Worm (Caenorhabditis elegans) whole organism, L1 larva: ENCODE data around the gene B0454.8.

Source experiments
- C34B4.2 ChIP-seq: sonication (generic microtip); optimal IDR thresholded peaks from 2 replicates; lab custom pipeline; 2017; ENCODE audit warnings: mild to moderate bottlenecking, missing genetic modification characterization, missing compliant biosample characterization
- Y116A8C.19 ChIP-seq: sonication (generic microtip); optimal IDR thresholded peaks from 2 replicates; lab custom pipeline; 2016; ENCODE audit warnings: missing compliant biosample characterization, missing genetic modification characterization, borderline replicate concordance
- ama-1 ChIP-seq: fragments of 150-350 bp; optimal IDR thresholded peaks from 2 replicates; lab custom pipeline; 2014
- blmp-1 ChIP-seq: fragments of 150-350 bp; optimal IDR thresholded peaks from 2 replicates; lab custom pipeline; 2014; ENCODE audit warnings: missing biosample characterization, missing genetic modification characterization
- ceh-63 ChIP-seq: fragments of 200-800 bp; sonication (Bioruptor generic); optimal IDR thresholded peaks from 2 replicates; lab custom pipeline; 2018; ENCODE audit warnings: mild to moderate bottlenecking, missing genetic modification characterization, missing compliant biosample characterization
- ceh-8 ChIP-seq: fragments of 200-800 bp; sonication (Bioruptor generic); optimal IDR thresholded peaks from 2 replicates; lab custom pipeline; 2018; ENCODE audit warnings: mild to moderate bottlenecking, missing genetic modification characterization, moderate library complexity, missing compliant biosample characterization
- ceh-90 ChIP-seq: sonication (generic microtip); optimal IDR thresholded peaks from 2 replicates; lab custom pipeline; 2016; ENCODE audit warnings: missing genetic modification characterization, missing compliant biosample characterization
- efl-1 ChIP-seq, 4 experiments: fragments of 150-350 bp; optimal IDR thresholded peaks in 3 of 4; peaks in 1 of 4; 1 replicate in 1 of 4; 2 replicates in 3 of 4; lab custom pipeline; 2014; ENCODE audit warnings: missing biosample characterization in 2 of 4, missing genetic modification characterization in 2 of 4, missing genetic modification reagents in 2 of 4
- egl-13 ChIP-seq: sonication (generic microtip); optimal IDR thresholded peaks from 2 replicates; lab custom pipeline; 2016; ENCODE audit warnings: missing genotype, missing genetic modification reagents, missing genetic modification characterization, missing compliant biosample characterization
- elt-2 ChIP-seq: sonication (generic microtip); optimal IDR thresholded peaks from 2 replicates; lab custom pipeline; 2016; ENCODE audit warnings: missing genetic modification characterization, mild to moderate bottlenecking, inconsistent platforms, missing compliant biosample characterization, missing genetic modification reagents
- elt-3 ChIP-seq, 6 experiments: fragments of 150-350 bp in 1 of 6; sonication (generic microtip); optimal IDR thresholded peaks; 2 replicates each; lab custom pipeline; 2017 to 2018; ENCODE audit warnings: missing biosample characterization in 6 of 6, missing genetic modification characterization in 6 of 6, inconsistent platforms in 1 of 6
- fkh-10 ChIP-seq: sonication (generic microtip); optimal IDR thresholded peaks from 2 replicates; lab custom pipeline; 2017; ENCODE audit warnings: missing biosample characterization, missing genetic modification reagents, missing genetic modification characterization
- fkh-4 ChIP-seq: sonication (generic microtip); optimal IDR thresholded peaks from 2 replicates; lab custom pipeline; 2016; ENCODE audit warnings: missing compliant biosample characterization, missing genetic modification characterization, borderline replicate concordance
- fos-1 ChIP-seq: fragments of 150-350 bp; optimal IDR thresholded peaks from 2 replicates; lab custom pipeline; 2014; ENCODE audit warnings: missing biosample characterization, missing genetic modification characterization
- isw-1 ChIP-seq: fragments of 200-800 bp; sonication (Bioruptor generic); IDR thresholded peaks from 2 replicates; pipeline ENCODE4 v1.3.6; 2022; ENCODE audit warnings: missing genetic modification characterization, missing compliant biosample characterization
- jun-1 ChIP-seq: fragments of 150-350 bp; optimal IDR thresholded peaks from 2 replicates; lab custom pipeline; 2014; ENCODE audit warnings: missing biosample characterization, missing genetic modification reagents, missing genetic modification characterization
- lin-13 ChIP-seq: fragments of 150-350 bp; optimal IDR thresholded peaks from 2 replicates; lab custom pipeline; 2014; ENCODE audit warnings: missing biosample characterization, missing genetic modification reagents, missing genetic modification characterization
- lin-14 ChIP-seq: fragments of 200-800 bp; sonication (Bioruptor generic); optimal IDR thresholded peaks from 2 replicates; lab custom pipeline; 2018; ENCODE audit warnings: mild to moderate bottlenecking, missing genetic modification characterization, moderate library complexity, missing compliant biosample characterization
- lin-35 ChIP-seq, 2 experiments: fragments of 150-350 bp; optimal IDR thresholded peaks; 2 replicates each; lab custom pipeline; 2014; ENCODE audit warnings: missing biosample characterization in 2 of 2, missing genetic modification characterization in 2 of 2, missing genetic modification reagents in 2 of 2
- lir-3 ChIP-seq: sonication (generic microtip); optimal IDR thresholded peaks from 2 replicates; lab custom pipeline; 2016; ENCODE audit warnings: mild to moderate bottlenecking, missing genetic modification characterization, moderate library complexity, missing compliant biosample characterization; ENCODE audit not compliant: poor library complexity
- mab-9 ChIP-seq: fragments of 200-800 bp; sonication (Bioruptor generic); IDR thresholded peaks from 2 replicates; pipeline ENCODE4 v1.3.6; 2022; ENCODE audit warnings: missing genetic modification reagents, missing genetic modification characterization, missing compliant biosample characterization
- mef-2 ChIP-seq: fragments of 150-350 bp; optimal IDR thresholded peaks from 2 replicates; lab custom pipeline; 2014; ENCODE audit warnings: missing biosample characterization, missing genetic modification characterization
- mep-1 ChIP-seq: fragments of 150-350 bp; optimal IDR thresholded peaks from 2 replicates; lab custom pipeline; 2014; ENCODE audit warnings: missing biosample characterization, missing genetic modification characterization
- nhr-19 ChIP-seq: fragments of 200-800 bp; sonication (Bioruptor generic); conservative IDR thresholded peaks from 2 replicates; pipeline ENCODE4 v1.3.6; 2022; ENCODE audit warnings: missing genetic modification characterization, missing compliant biosample characterization
- nhr-20 ChIP-seq: sonication (generic microtip); optimal IDR thresholded peaks from 2 replicates; lab custom pipeline; 2016; ENCODE audit warnings: mild to moderate bottlenecking, missing genetic modification characterization, missing compliant biosample characterization
- nhr-47 ChIP-seq: sonication (generic microtip); optimal IDR thresholded peaks from 2 replicates; lab custom pipeline; 2016; ENCODE audit warnings: mild to moderate bottlenecking, missing genetic modification characterization, moderate library complexity, missing compliant biosample characterization
- nhr-71 ChIP-seq: sonication (generic microtip); optimal IDR thresholded peaks from 2 replicates; lab custom pipeline; 2016; ENCODE audit warnings: mild to moderate bottlenecking, missing genetic modification characterization, moderate library complexity, missing compliant biosample characterization
- nhr-77 ChIP-seq: fragments of 150-350 bp; optimal IDR thresholded peaks from 2 replicates; lab custom pipeline; 2014; ENCODE audit warnings: missing biosample characterization, missing genetic modification characterization
- nhr-84 ChIP-seq: sonication (generic microtip); optimal IDR thresholded peaks from 2 replicates; lab custom pipeline; 2017; ENCODE audit warnings: missing biosample characterization, missing genetic modification characterization
- nhr-85 ChIP-seq: sonication (generic microtip); peaks from one replicate; lab custom pipeline; 2016; ENCODE audit warnings: missing genetic modification characterization, inconsistent platforms, missing compliant biosample characterization
- nhr-90 ChIP-seq: sonication (generic microtip); optimal IDR thresholded peaks from 2 replicates; lab custom pipeline; 2016; ENCODE audit warnings: mild to moderate bottlenecking, missing genetic modification characterization, missing compliant biosample characterization; ENCODE audit not compliant: poor library complexity
- pax-3 ChIP-seq: fragments of 200-800 bp; sonication (Bioruptor generic); optimal IDR thresholded peaks from 2 replicates; lab custom pipeline; 2018; ENCODE audit warnings: mild to moderate bottlenecking, missing genetic modification characterization, moderate library complexity, missing compliant biosample characterization
- pqm-1 ChIP-seq: sonication (generic microtip); optimal IDR thresholded peaks from 3 replicates; lab custom pipeline; 2017; ENCODE audit warnings: missing biosample characterization, missing genetic modification characterization
- rnt-1 ChIP-seq: sonication (generic microtip); optimal IDR thresholded peaks from 2 replicates; lab custom pipeline; 2016; ENCODE audit warnings: mild to moderate bottlenecking, missing genetic modification characterization, moderate library complexity, missing compliant biosample characterization
- snpc-4 ChIP-seq: fragments of 150-350 bp; optimal IDR thresholded peaks from 2 replicates; lab custom pipeline; 2014; ENCODE audit warnings: missing biosample characterization, missing genetic modification characterization
- snu-23 ChIP-seq: sonication (generic microtip); optimal IDR thresholded peaks from 2 replicates; lab custom pipeline; 2016; ENCODE audit warnings: missing genetic modification characterization, missing compliant biosample characterization
- sox-4 ChIP-seq: sonication (generic microtip); optimal IDR thresholded peaks from 2 replicates; lab custom pipeline; 2016; ENCODE audit warnings: missing genetic modification characterization, missing compliant biosample characterization
- tbx-2 ChIP-seq: sonication (generic microtip); optimal IDR thresholded peaks from 2 replicates; lab custom pipeline; 2016; ENCODE audit warnings: missing genetic modification characterization, missing compliant biosample characterization
- unc-86 ChIP-seq: sonication (generic microtip); optimal IDR thresholded peaks from 2 replicates; lab custom pipeline; 2016; ENCODE audit warnings: missing genetic modification characterization, missing compliant biosample characterization
- unc-98 ChIP-seq: fragments of 200-800 bp; sonication (Bioruptor generic); IDR thresholded peaks from 2 replicates; pipeline ENCODE4 v1.3.6; 2022; ENCODE audit warnings: missing genetic modification characterization, missing compliant biosample characterization
- vab-15 ChIP-seq: sonication (generic microtip); optimal IDR thresholded peaks from 2 replicates; lab custom pipeline; 2017; ENCODE audit warnings: missing genotype, mild to moderate bottlenecking, missing genetic modification characterization, missing compliant biosample characterization
- xbp-1 ChIP-seq: sonication (generic microtip); optimal IDR thresholded peaks from 2 replicates; lab custom pipeline; 2016; ENCODE audit warnings: missing genetic modification characterization, missing compliant biosample characterization
- ztf-11 ChIP-seq, 2 experiments: sonication (generic microtip); optimal IDR thresholded peaks; 2 replicates each; lab custom pipeline; 2016 to 2017; ENCODE audit warnings: missing genetic modification characterization in 2 of 2, missing biosample characterization in 1 of 2, missing compliant biosample characterization in 1 of 2

B0454.8 gene

DNA sequence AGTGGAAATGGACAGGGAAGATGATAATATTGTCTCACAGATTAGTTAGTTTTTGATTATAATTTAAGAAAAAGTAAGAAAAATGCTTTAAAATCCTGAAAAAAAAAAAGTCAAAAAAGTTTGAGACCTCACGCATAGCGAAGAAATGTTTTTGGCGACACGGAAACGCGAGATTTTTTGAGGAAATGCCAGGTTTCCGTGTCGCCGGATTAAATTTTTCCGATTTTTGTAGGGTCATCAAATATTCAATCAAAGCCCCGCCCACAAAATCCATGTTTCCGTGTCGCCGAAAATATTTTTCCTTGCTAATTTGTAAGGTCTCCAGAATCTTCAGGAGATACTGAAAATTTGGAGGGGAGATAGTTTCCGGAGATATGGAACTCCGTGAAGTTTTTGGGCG lies 51.0 kb downstream of the B0454.8 start:
- TF ChIP-seq nhr-20 (tag; lab: Kevin White, UChicago): no peak
- TF ChIP-seq mep-1: no peak
- TF ChIP-seq xbp-1 (tag; lab: Kevin White, UChicago): no peak
- no peak for TF ChIP-seq efl-1 (optimal IDR thresholded peaks at IDR 0.05; lab: Kevin White, UChicago)
- peak in 1 of 2 experiments; percentile 72 for TF ChIP-seq efl-1 (GFP tag; optimal IDR thresholded peaks at IDR 0.05 in 1 of 2; lab: Kevin White, UChicago)
- peak; percentile 62 for TF ChIP-seq unc-98 (GFP tag; lab: Robert Waterston, UW)
- no peak for TF ChIP-seq ceh-8 (GFP tag; lab: Kevin White, UChicago)
- TF ChIP-seq fkh-4: peak; percentile 21
- TF ChIP-seq rnt-1 (tag; lab: Kevin White, UChicago): peak; percentile 40
- no peak for TF ChIP-seq sox-4 (tag; lab: Kevin White, UChicago)
- no peak for TF ChIP-seq C34B4.2 (tag; lab: Kevin White, UChicago)
- peak; percentile 27 for TF ChIP-seq isw-1 (GFP tag; lab: Robert Waterston, UW)
- TF ChIP-seq fos-1 (tag; lab: Kevin White, UChicago): no peak
- TF ChIP-seq elt-3 (tag; optimal IDR thresholded peaks at IDR 0.05; lab: Kevin White, UChicago): no peak
- TF ChIP-seq lir-3 (tag; lab: Kevin White, UChicago): peak; percentile 56
- TF ChIP-seq mef-2 (tag; lab: Kevin White, UChicago): no peak
- peak; percentile 33 for TF ChIP-seq egl-13 (tag; lab: Kevin White, UChicago)
- TF ChIP-seq ama-1 (lab: Kevin White, UChicago): no peak
- peak; percentile 8 for TF ChIP-seq nhr-47 (tag; lab: Kevin White, UChicago)
- peak; percentile 44 for TF ChIP-seq nhr-85 (tag; lab: Kevin White, UChicago)
- TF ChIP-seq, all 84 proteins: peak for 9

DNA sequence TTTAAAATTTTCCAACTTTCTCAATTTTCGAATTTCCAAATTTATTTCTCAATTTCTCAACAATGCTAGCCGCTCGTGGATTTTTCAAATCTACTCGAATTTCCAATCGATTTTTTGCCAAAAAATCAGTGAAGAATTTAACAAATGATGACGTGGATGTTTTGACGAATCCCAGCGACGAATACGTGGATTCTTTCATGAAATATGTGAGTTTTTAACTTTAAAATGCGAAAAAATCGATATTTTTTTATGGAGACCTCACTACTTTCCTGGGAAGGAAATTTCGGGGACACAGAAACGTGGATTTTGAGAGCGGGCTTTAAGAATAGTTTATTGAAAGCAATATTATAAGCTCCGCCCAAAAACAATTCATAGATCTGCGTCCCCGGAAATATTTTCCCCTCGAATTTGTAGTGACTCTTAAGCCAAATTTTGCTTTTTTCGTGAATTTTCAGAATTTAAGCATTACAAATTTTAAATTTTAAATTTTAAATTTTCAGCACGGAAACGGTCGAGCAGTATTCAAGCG lies 51.6 kb downstream of the B0454.8 start, which contains the start of gene K08A2.2:
K08A2.2 (plus strand) TSS at position 51 of the 529 bp plus-strand sequence.
- TF ChIP-seq lin-14 (GFP tag; lab: Kevin White, UChicago) (no peak), lin-13 (GFP tag; lab: Kevin White, UChicago) (no peak), efl-1 (optimal IDR thresholded peaks at IDR 0.05; lab: Kevin White, UChicago) (peak in 1 of 2 experiments; percentile 24), efl-1 (GFP tag; optimal IDR thresholded peaks at IDR 0.05 in 1 of 2; lab: Kevin White, UChicago) (peak in 1 of 2 experiments; percentile 64), nhr-19 (GFP tag; lab: Robert Waterston, UW) (peak; percentile 36), blmp-1 (no peak), egl-13 (tag; lab: Kevin White, UChicago) (peak; percentile 16), xbp-1 (tag; lab: Kevin White, UChicago) (peak; percentile 17), tbx-2 (peak; percentile 11), pqm-1 (tag; lab: Kevin White, UChicago) (no peak), elt-2 (tag; lab: Kevin White, UChicago) (peak; percentile 28), nhr-90 (peak; percentile 31), nhr-77 (tag; lab: Kevin White, UChicago) (no peak), rnt-1 (tag; lab: Kevin White, UChicago) (peak; percentile 51), fkh-10 (no peak), jun-1 (no peak), isw-1 (GFP tag; lab: Robert Waterston, UW) (peak; percentile 17; the same call in 1 of the 2 replicates), pax-3 (tag; lab: Kevin White, UChicago) (peak; percentile 35), Y116A8C.19 (tag; lab: Kevin White, UChicago) (no peak), nhr-47 (tag; lab: Kevin White, UChicago) (peak; percentile 48), snu-23 (GFP tag; lab: Kevin White, UChicago) (no peak), nhr-85 (tag; lab: Kevin White, UChicago) (peak; percentile 44), unc-98 (GFP tag; lab: Robert Waterston, UW) (peak; percentile 73), ztf-11 (tag; optimal IDR thresholded peaks at IDR 0.05; lab: Kevin White, UChicago) (peak in 1 of 2 experiments; percentile 54), ceh-63 (GFP tag; lab: Kevin White, UChicago) (no peak), vab-15 (no peak), nhr-84 (tag; lab: Kevin White, UChicago) (no peak), nhr-71 (tag; lab: Kevin White, UChicago) (peak; percentile 35), unc-86 (tag; lab: Kevin White, UChicago) (no peak), sox-4 (tag; lab: Kevin White, UChicago) (no peak), lin-35 (GFP tag; optimal IDR thresholded peaks at IDR 0.05; lab: Kevin White, UChicago) (no peak), ceh-90 (peak; percentile 39), mab-9 (GFP tag; lab: Robert Waterston, UW) (no peak; the same call in 1 of the 2 replicates), snpc-4 (tag; lab: Kevin White, UChicago) (no peak), lir-3 (tag; lab: Kevin White, UChicago) (peak; percentile 77)
- TF ChIP-seq, all 84 proteins: peak for 17
